Fruit fly (Drosophila melanogaster): Measurements from ENCODE around the gene Ddr.
A peak's percentile ranks its signal among the peaks of the same experiment; 100 is the strongest.

The Ddr gene

DNA sequence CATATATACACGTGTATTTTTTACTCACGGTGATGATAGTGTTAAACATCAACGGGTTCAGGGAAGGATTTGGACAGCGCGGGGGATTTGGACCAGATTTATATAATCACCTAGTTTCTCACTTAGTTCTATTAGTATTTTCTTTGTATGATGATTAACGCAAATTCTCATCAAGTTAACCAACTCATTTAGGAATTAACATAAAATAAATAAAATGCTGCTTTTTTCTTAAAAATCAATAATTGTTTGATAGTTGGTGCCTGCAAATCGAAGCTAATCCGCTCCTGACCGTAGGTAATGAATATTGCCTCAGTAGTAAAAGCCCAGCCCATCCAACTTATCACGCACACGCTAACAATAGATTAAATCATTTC lies 98.9 kb downstream of the Ddr start (continued):
- TF ChIP-seq CG15479 (GFP tag; optimal IDR thresholded peaks at IDR 0.05) = no peak
- peak; percentile 55; the same call in 2 of the 3 replicates for TF ChIP-seq ase (GFP tag; IDR thresholded peaks at IDR 0.05)
- TF ChIP-seq YL-1 (GFP tag; optimal IDR thresholded peaks at IDR 0.05) = no peak
- peak; percentile 61 for TF ChIP-seq CG33213 (GFP tag; optimal IDR thresholded peaks at IDR 0.05)
- no peak for TF ChIP-seq CG3838 (GFP tag; optimal IDR thresholded peaks at IDR 0.05)
- TF ChIP-seq CG9215 (GFP tag; IDR thresholded peaks at IDR 0.05) = peak; percentile 91
- peak; percentile 49 for TF ChIP-seq HmgD (GFP tag; optimal IDR thresholded peaks at IDR 0.05)
- peak; percentile 57 for TF ChIP-seq CG13775 (GFP tag; optimal IDR thresholded peaks at IDR 0.05)
- peak; percentile 66; the same call in 1 of the 3 replicates for TF ChIP-seq gce (GFP tag; IDR thresholded peaks at IDR 0.05)
- TF ChIP-seq CG17802 (tag; optimal IDR thresholded peaks at IDR 0.05) = peak; percentile 35
- TF ChIP-seq Poxn (GFP tag; IDR thresholded peaks at IDR 0.05) = peak; percentile 69
- peak; percentile 89 for TF ChIP-seq CG7372 (GFP tag; IDR thresholded peaks at IDR 0.05)
- peak; percentile 83 for TF ChIP-seq pum (GFP tag; optimal IDR thresholded peaks at IDR 0.05)
- TF ChIP-seq CG2889 (GFP tag; IDR thresholded peaks at IDR 0.05) = peak; percentile 71
- TF ChIP-seq CG1792 (GFP tag; optimal IDR thresholded peaks at IDR 0.05) = peak; percentile 76
- TF ChIP-seq Bteb2 (GFP tag; optimal IDR thresholded peaks at IDR 0.05) = peak; percentile 80
- no peak for TF ChIP-seq Dref (GFP tag; IDR thresholded peaks at IDR 0.05)
- TF ChIP-seq Dp (GFP tag; optimal IDR thresholded peaks at IDR 0.05) = no peak
- TF ChIP-seq Nf-YA (GFP tag; IDR thresholded peaks at IDR 0.05) = peak; percentile 39; the same call in 1 of the 2 replicates
- peak; percentile 82 for TF ChIP-seq CG6689 (GFP tag; IDR thresholded peaks at IDR 0.05)
- no peak for TF ChIP-seq Dll (GFP tag; IDR thresholded peaks at IDR 0.05; ENCODE audit: partially characterized antibody)
- TF ChIP-seq jigr1 (GFP tag; IDR thresholded peaks at IDR 0.05) = peak; percentile 79; the same call in 2 of the 3 replicates
- peak; percentile 56 for TF ChIP-seq Vsx1 (GFP tag; optimal IDR thresholded peaks at IDR 0.05)
- peak; percentile 55 for TF ChIP-seq CG18011 (GFP tag; optimal IDR thresholded peaks at IDR 0.05)
- TF ChIP-seq zfh1 (GFP tag; IDR thresholded peaks at IDR 0.05) = 0 out of 3 replicates have a peak, but pooled peaks have one; percentile 47
- peak; percentile 94 for TF ChIP-seq Ets65A (GFP tag)
- peak; percentile 87 for TF ChIP-seq CG8924 (tag; optimal IDR thresholded peaks at IDR 0.05)
- TF ChIP-seq C15 (GFP tag; IDR thresholded peaks at IDR 0.05) = peak; percentile 65; the same call in 1 of the 3 replicates
- TF ChIP-seq Atf-2 (GFP tag; optimal IDR thresholded peaks at IDR 0.05) = peak; percentile 42
- TF ChIP-seq Stat92E (GFP tag; optimal IDR thresholded peaks at IDR 0.05) = no peak
- peak; percentile 75 for TF ChIP-seq kay (GFP tag; optimal IDR thresholded peaks at IDR 0.05)
- peak; percentile 89 for TF ChIP-seq NfI (GFP tag; optimal IDR thresholded peaks at IDR 0.05)
- no peak for TF ChIP-seq z (GFP tag; IDR thresholded peaks at IDR 0.05)
- peak; percentile 77 for TF ChIP-seq CG1602 (GFP tag; optimal IDR thresholded peaks at IDR 0.05)
- TF ChIP-seq CTCF (GFP tag; optimal IDR thresholded peaks at IDR 0.05) = no peak
- TF ChIP-seq CG34376 (GFP tag; optimal IDR thresholded peaks at IDR 0.05) = peak; percentile 97
- TF ChIP-seq CG6175 (GFP tag; IDR thresholded peaks at IDR 0.05) = peak; percentile 57; the same call in 2 of the 3 replicates
- peak; percentile 81 for TF ChIP-seq Usf (GFP tag; optimal IDR thresholded peaks at IDR 0.05)
- peak; percentile 74 for TF ChIP-seq CG18262 (tag; optimal IDR thresholded peaks at IDR 0.05)
- TF ChIP-seq CG12219 (GFP tag; optimal IDR thresholded peaks at IDR 0.05) = peak; percentile 68
- TF ChIP-seq CG17385 (GFP tag; optimal IDR thresholded peaks at IDR 0.05) = peak; percentile 71
- peak; percentile 45 for TF ChIP-seq CG3407 (GFP tag; optimal IDR thresholded peaks at IDR 0.05)
- peak; percentile 79 for TF ChIP-seq Sox100B (GFP tag; optimal IDR thresholded peaks at IDR 0.05)
- peak; percentile 44 for TF ChIP-seq CG12744 (GFP tag; optimal IDR thresholded peaks at IDR 0.05)
- TF ChIP-seq CG3847 (GFP tag; IDR thresholded peaks at IDR 0.05) = peak; percentile 92
- no peak for TF ChIP-seq Tbp (GFP tag; optimal IDR thresholded peaks at IDR 0.05)
- peak; percentile 15 for TF ChIP-seq CG15073 (GFP tag; optimal IDR thresholded peaks at IDR 0.05)
- TF ChIP-seq Sry-δ (GFP tag; optimal IDR thresholded peaks at IDR 0.05) = peak; percentile 34
- TF ChIP-seq emc (GFP tag; optimal IDR thresholded peaks at IDR 0.05) = peak; percentile 47
- TF ChIP-seq CG7745 (tag; optimal IDR thresholded peaks at IDR 0.05) = no peak
- TF ChIP-seq NFAT (GFP tag; IDR thresholded peaks at IDR 0.05) = peak; percentile 65
- TF ChIP-seq Opbp (GFP tag; IDR thresholded peaks at IDR 0.05; ENCODE audit: partially characterized antibody) = no peak; the same call in 2 of the 3 replicates

Measured in whole organism, embryonic.